Worm (Caenorhabditis elegans) whole organism, L4/young adult: ENCODE results near the gene wdr-37.

Experiments used
- W03F9.2 ChIP-seq: fragments of 150-350 bp; optimal IDR thresholded peaks from 2 replicates; lab custom pipeline; 2014; ENCODE audit warnings: missing biosample characterization, missing genetic modification characterization
- dao-5 ChIP-seq: sonication (generic microtip); optimal IDR thresholded peaks from 2 replicates; lab custom pipeline; 2016; ENCODE audit warnings: missing genotype, missing genetic modification characterization, moderate library complexity, missing compliant biosample characterization
- him-1 ChIP-seq: sonication (generic microtip); optimal IDR thresholded peaks from 2 replicates; lab custom pipeline; 2016; ENCODE audit warnings: missing genotype, missing genetic modification reagents, missing genetic modification characterization, missing compliant biosample characterization

wdr-37 gene

DNA sequence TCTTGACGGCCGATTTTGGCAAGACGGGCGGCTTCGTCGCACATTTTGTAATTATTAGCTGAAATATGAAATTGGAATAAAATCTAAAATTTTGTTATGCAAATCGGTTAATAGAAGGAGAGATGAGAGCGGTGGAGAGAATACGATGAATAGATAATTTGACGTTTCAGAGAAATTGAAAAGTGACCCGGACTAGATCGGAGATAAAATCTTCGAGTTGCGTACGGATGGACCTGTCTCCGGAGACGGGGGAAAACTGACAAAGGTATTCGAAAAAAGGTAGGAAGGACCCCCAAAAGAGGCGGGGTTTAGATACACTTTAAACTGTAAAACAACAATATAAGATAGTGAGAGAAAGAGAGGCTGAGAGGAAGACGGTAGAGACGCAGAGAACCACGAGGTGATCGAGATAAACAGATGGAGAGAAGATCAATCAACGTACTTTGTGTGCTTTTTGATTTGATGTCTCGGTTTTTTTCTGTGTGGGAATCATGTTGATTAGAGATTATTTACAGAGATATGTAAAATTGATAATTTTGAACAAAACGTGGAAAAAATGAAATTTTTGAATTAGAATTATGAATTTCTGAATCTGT lies 47.7 kb downstream of the wdr-37 start, which contains the start of gene F09F7.6:
Gene F09F7.6 (minus strand): TSS at position 64 of the 596 bp plus-strand sequence.
- TF ChIP-seq W03F9.2 (tag; lab: Kevin White, UChicago) (peak; percentile 25), him-1 (no peak)

DNA sequence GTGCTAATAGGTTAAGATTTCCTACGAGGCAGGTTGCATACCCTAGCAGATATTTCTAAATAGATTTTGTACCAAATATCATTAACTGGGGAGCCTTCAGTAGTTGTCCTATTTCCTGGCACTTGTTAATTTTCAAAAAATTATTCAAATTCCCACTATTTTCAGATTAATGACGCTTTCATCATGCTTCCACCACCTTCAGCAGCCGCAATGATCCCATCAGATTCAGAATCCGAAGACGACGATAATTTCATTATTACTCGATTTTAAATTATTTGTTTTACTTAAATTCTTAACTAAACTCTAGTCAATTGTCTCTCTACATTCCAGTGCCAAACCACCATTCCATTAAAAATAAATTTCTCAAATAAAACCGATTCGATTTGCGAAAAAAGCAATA lies 49.0 kb downstream of the wdr-37 start:
- no peak for TF ChIP-seq dao-5 (tag; lab: Kevin White, UChicago)
- TF ChIP-seq him-1: no peak
- no peak for TF ChIP-seq W03F9.2 (tag; lab: Kevin White, UChicago)

DNA sequence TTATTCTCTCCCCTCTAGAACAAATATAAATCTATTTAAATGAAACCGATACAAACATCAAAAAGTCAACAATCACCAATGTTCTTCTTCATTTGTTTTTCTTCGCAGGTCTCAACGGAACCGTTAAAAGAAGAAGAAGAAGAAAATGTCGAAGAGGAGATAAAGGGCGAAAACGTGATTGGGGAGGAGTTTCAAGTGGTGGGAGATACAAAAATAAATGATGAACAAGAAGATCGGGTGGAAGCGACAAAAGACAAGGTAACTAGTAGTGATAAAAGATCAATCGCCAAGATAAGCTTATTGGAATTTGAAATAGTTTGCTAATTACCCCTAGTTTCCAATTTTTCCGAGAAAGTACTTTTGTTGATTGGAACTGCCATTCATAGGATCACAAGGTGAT lies 49.7 kb downstream of the wdr-37 start:
- TF ChIP-seq him-1 (no peak), W03F9.2 (tag; lab: Kevin White, UChicago) (no peak), dao-5 (tag; lab: Kevin White, UChicago) (no peak)
